Worm (Caenorhabditis elegans): Measurements from ENCODE around the gene egl-2.

Gene egl-2

DNA sequence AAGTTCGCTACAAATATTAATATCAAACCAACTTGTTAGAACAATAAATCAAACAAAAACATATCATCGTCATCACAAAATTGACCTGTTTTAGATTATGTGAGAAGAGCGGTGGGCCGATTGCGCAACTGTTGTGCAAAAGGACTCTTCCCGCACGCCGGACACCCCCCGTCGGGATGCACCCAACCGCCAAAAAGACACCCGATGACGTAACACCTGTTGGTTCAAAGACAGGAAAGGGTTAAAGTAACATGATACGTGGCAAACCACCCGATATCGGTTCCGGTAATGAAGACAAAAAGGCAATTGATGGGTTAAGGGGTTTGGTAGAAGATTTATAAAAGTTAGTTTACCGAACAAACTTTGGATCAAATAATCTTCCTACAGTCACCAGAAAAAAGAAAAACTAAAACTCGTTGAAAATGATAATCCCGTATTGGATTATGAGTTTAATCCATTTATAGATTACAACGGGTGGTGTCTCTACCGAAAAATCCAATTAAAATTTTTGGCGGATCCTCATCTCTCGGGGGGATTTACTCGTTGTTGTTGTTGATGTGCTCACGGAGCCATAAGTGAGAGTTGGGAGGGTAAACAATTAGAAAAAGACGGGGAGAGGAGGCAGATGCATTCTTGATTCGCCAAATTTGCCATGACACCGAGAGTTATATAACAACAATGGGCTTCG is 55.0 kb downstream of the egl-2 start:
- TF ChIP-seq nhr-111 (GFP tag; optimal IDR thresholded peaks at IDR 0.05) (no peak), tra-1 (GFP tag; IDR thresholded peaks at IDR 0.05) (no peak), madf-5 (GFP tag; IDR thresholded peaks at IDR 0.05) (no peak), unc-62 (GFP tag; optimal IDR thresholded peaks at IDR 0.05 in 1 of 2) (peak in 1 of 2 experiments; percentile 53), unc-62 (tag; optimal IDR thresholded peaks at IDR 0.05) (no peak), jun-1 (tag; optimal IDR thresholded peaks at IDR 0.05) (no peak)

DNA sequence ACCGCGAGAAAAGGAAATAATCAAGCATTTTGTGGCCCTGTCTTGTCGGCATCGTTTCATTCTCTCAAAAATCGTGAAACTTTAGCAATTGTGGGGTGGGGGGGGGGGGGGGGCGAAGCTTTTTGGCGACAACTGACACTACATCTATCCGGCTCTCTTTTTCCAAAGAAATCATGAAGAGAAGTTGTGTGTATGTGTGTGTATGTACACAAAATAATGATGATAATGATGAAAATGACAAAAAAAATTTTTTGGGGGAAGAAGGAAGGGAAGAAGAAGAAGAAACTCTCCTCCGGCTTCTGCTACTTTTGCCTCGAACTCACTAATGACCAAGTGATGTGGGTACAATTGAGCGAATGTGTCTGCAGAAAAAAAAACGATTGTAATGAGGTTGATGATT is 56.1 kb downstream of the egl-2 start:
- TF ChIP-seq F37D6.2 (tag; optimal IDR thresholded peaks at IDR 0.05) (no peak), daf-16 (GFP tag; optimal IDR thresholded peaks at IDR 0.05) (peak in 1 of 2 experiments; percentile 24), daf-16 (tag; optimal IDR thresholded peaks at IDR 0.05) (no peak), nhr-11 (tag; optimal IDR thresholded peaks at IDR 0.05) (peak; percentile 13), lin-1 (GFP tag; IDR thresholded peaks at IDR 0.05) (no peak), F10B5.3 (tag; optimal IDR thresholded peaks at IDR 0.05) (no peak), hmg-1.1 (GFP tag; IDR thresholded peaks at IDR 0.05) (no peak)

DNA sequence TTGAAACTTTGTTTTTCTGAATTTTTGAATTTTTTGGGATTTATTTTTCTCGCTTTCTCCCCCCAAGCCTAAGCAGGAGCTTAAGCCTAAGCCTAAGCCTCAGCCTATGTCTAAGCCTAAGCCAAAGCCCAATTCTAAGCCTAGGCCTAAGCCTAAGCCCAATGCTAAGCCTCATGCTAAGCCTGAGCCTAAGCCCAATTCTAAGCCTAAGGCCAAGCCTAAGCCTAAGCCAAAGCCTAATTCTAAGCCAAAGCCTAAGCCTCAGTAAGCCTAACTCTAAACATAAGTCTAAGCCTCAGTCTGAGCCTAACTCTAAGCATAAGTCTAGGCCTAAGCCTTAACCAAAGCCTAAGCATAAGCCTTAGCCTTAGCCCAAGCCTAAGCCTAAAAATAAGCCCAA is 56.7 kb downstream of the egl-2 start:
- TF ChIP-seq aha-1 (tag) (peak; percentile 66), ceh-62 (tag; optimal IDR thresholded peaks at IDR 0.05) (no peak), ctbp-1 (GFP tag; IDR thresholded peaks at IDR 0.05) (no peak)
